Worm (Caenorhabditis elegans) whole organism, young adult: ENCODE measurements around the gene srh-61.

Source experiments
- C06A6.2 ChIP-seq: fragments of 200-800 bp; sonication (Bioruptor generic); conservative IDR thresholded peaks from 2 replicates; pipeline ENCODE4 v1.3.6; 2022; ENCODE audit warnings: missing genetic modification characterization, missing compliant biosample characterization
- C17E4.6 ChIP-seq: fragments of 200-800 bp; sonication (Bioruptor generic); IDR thresholded peaks from 2 replicates; pipeline ENCODE4 v1.3.6; 2022; ENCODE audit warnings: missing genetic modification reagents, missing genetic modification characterization, missing compliant biosample characterization
- F55B11.4 ChIP-seq: sonication (generic microtip); optimal IDR thresholded peaks from 2 replicates; lab custom pipeline; 2016; ENCODE audit warnings: missing compliant biosample characterization, missing genetic modification characterization, borderline replicate concordance; ENCODE audit not compliant: insufficient read depth
- Y56A3A.18 ChIP-seq: fragments of 200-800 bp; sonication (Bioruptor generic); IDR thresholded peaks from 2 replicates; pipeline ENCODE4 v1.3.6; 2022; ENCODE audit warnings: missing genetic modification reagents, missing genetic modification characterization, missing compliant biosample characterization
- Y79H2A.3 ChIP-seq: fragments of 200-800 bp; sonication (Bioruptor generic); conservative IDR thresholded peaks from 2 replicates; pipeline ENCODE4 v1.3.6; 2022; ENCODE audit warnings: missing genetic modification reagents, missing genetic modification characterization, missing compliant biosample characterization
- ccch-3 ChIP-seq: fragments of 200-800 bp; sonication (Bioruptor generic); optimal IDR thresholded peaks from 2 replicates; lab custom pipeline; 2018; ENCODE audit warnings: mild to moderate bottlenecking, missing genetic modification characterization, missing compliant biosample characterization
- ceh-100 ChIP-seq: fragments of 200-800 bp; sonication (Bioruptor generic); IDR thresholded peaks from 2 replicates; pipeline ENCODE4 v1.3.6; 2022; ENCODE audit warnings: missing genetic modification reagents, missing genetic modification characterization, missing compliant biosample characterization
- dox-1 ChIP-seq: fragments of 200-800 bp; sonication (Bioruptor generic); IDR thresholded peaks from 2 replicates; pipeline ENCODE4 v1.3.6; 2022; ENCODE audit warnings: missing genetic modification reagents, missing genetic modification characterization, missing compliant biosample characterization
- egl-44 ChIP-seq: fragments of 200-800 bp; sonication (Bioruptor generic); IDR thresholded peaks from 2 replicates; pipeline ENCODE4 v1.3.6; 2022; ENCODE audit warnings: missing genetic modification reagents, missing genetic modification characterization, missing compliant biosample characterization
- ets-4 ChIP-seq: fragments of 200-800 bp; sonication (Bioruptor generic); optimal IDR thresholded peaks from 2 replicates; lab custom pipeline; 2018; ENCODE audit warnings: mild to moderate bottlenecking, missing genetic modification characterization, missing compliant biosample characterization
- hlh-12 ChIP-seq: sonication (generic microtip); optimal IDR thresholded peaks from 2 replicates; lab custom pipeline; 2016; ENCODE audit warnings: missing genetic modification characterization, missing compliant biosample characterization
- hmg-20 ChIP-seq: fragments of 200-800 bp; sonication (Bioruptor generic); IDR thresholded peaks from 2 replicates; pipeline ENCODE4 v1.3.6; 2022; ENCODE audit warnings: missing genetic modification reagents, missing genetic modification characterization, missing compliant biosample characterization
- lin-40 ChIP-seq: sonication (generic microtip); optimal IDR thresholded peaks from 2 replicates; lab custom pipeline; 2016; ENCODE audit warnings: missing genetic modification characterization, mild to moderate bottlenecking, missing compliant biosample characterization, missing genotype, missing genetic modification reagents
- lin-54 ChIP-seq: fragments of 200-800 bp; sonication (Bioruptor generic); optimal IDR thresholded peaks from 2 replicates; lab custom pipeline; 2018; ENCODE audit warnings: mild to moderate bottlenecking, missing genetic modification characterization, missing compliant biosample characterization
- mxl-1 ChIP-seq: sonication (generic microtip); optimal IDR thresholded peaks from 2 replicates; lab custom pipeline; 2016; ENCODE audit warnings: missing genetic modification characterization, missing compliant biosample characterization
- nhr-179 ChIP-seq: sonication (generic microtip); optimal IDR thresholded peaks from 2 replicates; lab custom pipeline; 2016; ENCODE audit warnings: mild to moderate bottlenecking, missing genetic modification characterization, missing compliant biosample characterization
- rpc-1 ChIP-seq, 2 experiments: fragments of 150-350 bp in 1 of 2; sonication (generic microtip) in 1 of 2; optimal IDR thresholded peaks; 2 replicates each; lab custom pipeline; 2014 to 2018; ENCODE audit warnings: missing biosample characterization in 1 of 2, missing genetic modification characterization in 1 of 2, missing genetic modification reagents in 1 of 2, missing genotype in 1 of 2
- zfh-2 ChIP-seq: fragments of 200-800 bp; sonication (Bioruptor generic); conservative IDR thresholded peaks from 2 replicates; pipeline ENCODE4 v1.3.6; 2022; ENCODE audit warnings: missing genetic modification reagents, missing genetic modification characterization, missing compliant biosample characterization
- zim-3 ChIP-seq: sonication (generic microtip); optimal IDR thresholded peaks from 2 replicates; lab custom pipeline; 2017; ENCODE audit warnings: mild to moderate bottlenecking, missing genetic modification characterization, moderate library complexity, missing compliant biosample characterization
- ztf-6 ChIP-seq: fragments of 200-800 bp; sonication (Bioruptor generic); IDR thresholded peaks from 2 replicates; pipeline ENCODE4 v1.3.6; 2022; ENCODE audit warnings: missing genetic modification reagents, missing genetic modification characterization, missing compliant biosample characterization

srh-61 gene

ce11 chrII:12465557-12465956 is 50.7 kb downstream of the srh-61 start, which contains the start of gene sre-37:
sre-37 (plus strand) TSS chrII:12465857.
- TF ChIP-seq ets-4 (GFP tag; lab: Kevin White, UChicago) (no peak), C06A6.2 (GFP tag; lab: Robert Waterston, UW) (no peak), hmg-20 (GFP tag; lab: Robert Waterston, UW) (no peak), zim-3 (no peak), dox-1 (GFP tag; lab: Robert Waterston, UW) (no peak), mxl-1 (tag; lab: Kevin White, UChicago) (no peak), nhr-179 (tag; lab: Kevin White, UChicago) (no peak), lin-40 (tag; lab: Kevin White, UChicago) (no peak), rpc-1 (optimal IDR thresholded peaks at IDR 0.05; lab: Kevin White, UChicago) (no peak), rpc-1 (tag; optimal IDR thresholded peaks at IDR 0.05; lab: Kevin White, UChicago) (no peak), hlh-12 (tag; lab: Kevin White, UChicago) (no peak), ccch-3 (GFP tag; lab: Kevin White, UChicago) (no peak), ztf-6 (GFP tag; lab: Robert Waterston, UW) (no peak), lin-54 (GFP tag; lab: Kevin White, UChicago) (no peak), C17E4.6 (GFP tag; lab: Robert Waterston, UW) (no peak), Y56A3A.18 (GFP tag; lab: Robert Waterston, UW) (no peak), zfh-2 (GFP tag; lab: Robert Waterston, UW) (no peak), F55B11.4 (tag; lab: Kevin White, UChicago) (no peak), egl-44 (GFP tag; lab: Robert Waterston, UW) (no peak), ceh-100 (no peak), Y79H2A.3 (GFP tag; lab: Robert Waterston, UW) (no peak)
